Fruit fly (Drosophila melanogaster) whole organism, pupa: Measurements from ENCODE around the gene Prosalpha2.

Experiments used
- CG10348 ChIP-seq: fragments of 200-800 bp; sonication (Bioruptor generic); IDR thresholded peaks from 2 replicates; pipeline ENCODE4 v1.3.6; 2022; ENCODE audit warnings: missing biosample characterization, missing genetic modification characterization
- CG32121 ChIP-seq: fragments of 200-800 bp; sonication (Bioruptor generic); IDR thresholded peaks from 2 replicates; pipeline ENCODE4 v1.3.6; 2022; ENCODE audit warnings: missing biosample characterization, missing genetic modification characterization
- CG4496 ChIP-seq: fragments of 200-800 bp; sonication (Bioruptor generic); IDR thresholded peaks from 3 replicates; pipeline ENCODE4 v1.3.6; 2022; ENCODE audit warnings: missing biosample characterization, missing genetic modification characterization
- CG9948 ChIP-seq: fragments of 200-800 bp; sonication (Bioruptor generic); optimal IDR thresholded peaks from 2 replicates; lab custom pipeline; 2018; ENCODE audit warnings: missing biosample characterization, mild to moderate bottlenecking, missing genetic modification characterization, moderate library complexity
- Pif1A ChIP-seq: fragments of 200-800 bp; sonication (Bioruptor generic); optimal IDR thresholded peaks from 3 replicates; lab custom pipeline; 2016; ENCODE audit warnings: missing biosample characterization, missing genetic modification characterization
- Snoo ChIP-seq: fragments of 200-800 bp; sonication (Bioruptor generic); optimal IDR thresholded peaks from 3 replicates; lab custom pipeline; 2017; ENCODE audit warnings: missing biosample characterization, mild to moderate bottlenecking, missing genetic modification characterization, inconsistent platforms

- TF ChIP-seq Pif1A (GFP tag; lab: Kevin White, UChicago) (no peak), Snoo (no peak), CG10348 (GFP tag; lab: Robert Waterston, UW) (no peak), CG4496 (GFP tag; lab: Robert Waterston, UW) (no peak), CG9948 (tag; lab: Kevin White, UChicago) (no peak), CG32121 (GFP tag; lab: Robert Waterston, UW) (no peak)
Observed at dm6 chr3R:12383036-12383435, 48.1 kb upstream of the Prosalpha2 start, which contains the start of gene GstD11.
